Fruit fly (Drosophila melanogaster): ENCODE data around the gene CG14937.

Gene CG14937

DNA sequence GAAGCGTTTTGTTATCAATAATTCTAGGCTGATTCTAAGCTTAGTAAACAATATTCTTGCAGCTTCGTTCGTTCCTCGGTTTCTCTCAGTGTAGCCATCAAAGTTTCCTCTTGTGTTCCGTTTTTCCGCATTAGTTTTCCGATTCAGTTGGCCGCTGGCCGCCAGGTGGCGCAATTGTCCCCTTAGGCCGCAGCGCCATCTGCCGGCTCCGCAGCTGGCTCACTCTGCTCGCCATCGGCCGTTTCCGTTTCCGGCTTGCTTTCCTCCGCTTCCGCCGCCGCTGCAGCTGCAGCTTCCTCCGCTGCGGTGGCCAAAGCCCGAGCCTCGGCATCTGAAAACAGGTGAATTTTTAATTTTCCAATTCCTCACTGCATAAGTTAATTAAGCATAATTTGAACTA is 22.5 kb upstream of the CG14937 start (continued):
- TF ChIP-seq CG6175 (GFP tag; IDR thresholded peaks at IDR 0.05), result peak; percentile 78
- TF ChIP-seq psq (GFP tag; optimal IDR thresholded peaks at IDR 0.05), result peak; percentile 74
- peak; percentile 44; the same call in 1 of the 3 replicates for TF ChIP-seq CG7963 (GFP tag; IDR thresholded peaks at IDR 0.05; ENCODE audit: partially characterized antibody)
- TF ChIP-seq jigr1 (GFP tag; IDR thresholded peaks at IDR 0.05), result peak; percentile 62; the same call in 1 of the 3 replicates
- peak; percentile 88 for TF ChIP-seq stc (GFP tag; IDR thresholded peaks at IDR 0.05)
- peak; percentile 97 for TF ChIP-seq Lhr (GFP tag; optimal IDR thresholded peaks at IDR 0.05)
- TF ChIP-seq CG7839 (tag; optimal IDR thresholded peaks at IDR 0.05), result peak; percentile 92
- no peak; the same call in 1 of the 2 replicates for TF ChIP-seq CG13287 (GFP tag; IDR thresholded peaks at IDR 0.05; ENCODE audit: partially characterized antibody)
- TF ChIP-seq fd3F (GFP tag; optimal IDR thresholded peaks at IDR 0.05), result peak; percentile 74
- TF ChIP-seq her (GFP tag; optimal IDR thresholded peaks at IDR 0.05), result peak; percentile 94
- peak; percentile 92 for TF ChIP-seq CG4820 (GFP tag; optimal IDR thresholded peaks at IDR 0.05)
- TF ChIP-seq D19B (GFP tag; optimal IDR thresholded peaks at IDR 0.05), result peak; percentile 79
- peak; percentile 98 for TF ChIP-seq stwl (tag; optimal IDR thresholded peaks at IDR 0.05)
- no peak for TF ChIP-seq vnd (GFP tag; IDR thresholded peaks at IDR 0.05; ENCODE audit: partially characterized antibody)
- TF ChIP-seq CG1647 (GFP tag; optimal IDR thresholded peaks at IDR 0.05), result peak; percentile 85
- TF ChIP-seq odd (GFP tag; optimal IDR thresholded peaks at IDR 0.05), result peak; percentile 98
- peak; percentile 74 for TF ChIP-seq peb (GFP tag; IDR thresholded peaks at IDR 0.05)
- TF ChIP-seq crc (GFP tag; optimal IDR thresholded peaks at IDR 0.05), result peak; percentile 80
- peak; percentile 86 for TF ChIP-seq CG3838 (GFP tag; optimal IDR thresholded peaks at IDR 0.05)
- peak; percentile 96 for TF ChIP-seq CG6254 (GFP tag; optimal IDR thresholded peaks at IDR 0.05)
- peak; percentile 98 for TF ChIP-seq CG33213 (GFP tag; optimal IDR thresholded peaks at IDR 0.05)
- peak; percentile 90 for TF ChIP-seq CG14710 (tag; optimal IDR thresholded peaks at IDR 0.05)
- peak; percentile 87 for TF ChIP-seq schlank (tag; optimal IDR thresholded peaks at IDR 0.05)
- TF ChIP-seq tap (tag; optimal IDR thresholded peaks at IDR 0.05), result peak; percentile 82
- TF ChIP-seq vvl (GFP tag; IDR thresholded peaks at IDR 0.05), result peak; percentile 95
- TF ChIP-seq CG7372 (GFP tag; IDR thresholded peaks at IDR 0.05), result peak; percentile 80
- peak; percentile 93 for TF ChIP-seq ken (GFP tag; IDR thresholded peaks at IDR 0.05)
- TF ChIP-seq CG30403 (GFP tag; optimal IDR thresholded peaks at IDR 0.05), result peak; percentile 87
- peak; percentile 93 for TF ChIP-seq dmrt11E (tag; optimal IDR thresholded peaks at IDR 0.05)
- TF ChIP-seq seq (GFP tag; IDR thresholded peaks at IDR 0.05), result peak; percentile 76
- peak; percentile 85 for TF ChIP-seq CG10366 (GFP tag; IDR thresholded peaks at IDR 0.05)
- TF ChIP-seq tx (GFP tag; optimal IDR thresholded peaks at IDR 0.05), result peak; percentile 75
- TF ChIP-seq CG17829 (tag; optimal IDR thresholded peaks at IDR 0.05), result peak; percentile 95
- peak; percentile 75 for TF ChIP-seq CG8765 (GFP tag; IDR thresholded peaks at IDR 0.05)
- TF ChIP-seq yki (optimal IDR thresholded peaks at IDR 0.05), result no peak
- peak; percentile 80 for TF ChIP-seq CG18011 (GFP tag; optimal IDR thresholded peaks at IDR 0.05)
- no peak for TF ChIP-seq tna (GFP tag; IDR thresholded peaks at IDR 0.05; ENCODE audit: partially characterized antibody)
- peak; percentile 85 for TF ChIP-seq CG4730 (GFP tag; IDR thresholded peaks at IDR 0.05)
- TF ChIP-seq CG13624 (GFP tag; optimal IDR thresholded peaks at IDR 0.05), result peak; percentile 90
- peak; percentile 91 for TF ChIP-seq Rfx (GFP tag; IDR thresholded peaks at IDR 0.05)
- TF ChIP-seq Dll (GFP tag; IDR thresholded peaks at IDR 0.05; ENCODE audit: partially characterized antibody), result no peak
- TF ChIP-seq Max (GFP tag; optimal IDR thresholded peaks at IDR 0.05), result peak; percentile 79
- peak; percentile 87 for TF ChIP-seq CG16779 (GFP tag; IDR thresholded peaks at IDR 0.05)
- peak; percentile 94 for TF ChIP-seq CG15514 (GFP tag; optimal IDR thresholded peaks at IDR 0.05)
- peak; percentile 97 for TF ChIP-seq CG17328 (GFP tag; IDR thresholded peaks at IDR 0.05)
- TF ChIP-seq Sry-β (GFP tag; optimal IDR thresholded peaks at IDR 0.05), result peak; percentile 77
- TF ChIP-seq D19A (tag; optimal IDR thresholded peaks at IDR 0.05), result peak; percentile 77
- TF ChIP-seq CG31224 (GFP tag; IDR thresholded peaks at IDR 0.05), result peak; percentile 68
- peak; percentile 98 for TF ChIP-seq en (GFP tag; optimal IDR thresholded peaks at IDR 0.05)
- TF ChIP-seq repo (GFP tag; optimal IDR thresholded peaks at IDR 0.05), result peak; percentile 96
- peak; percentile 87 for TF ChIP-seq jing (GFP tag; optimal IDR thresholded peaks at IDR 0.05)
